Fruit fly (Drosophila melanogaster): Measurements from ENCODE around the gene CG15814.

- TF ChIP-seq kay (GFP tag; ENCODE audit: borderline replicate concordance) (no peak), Mnt (GFP tag; optimal IDR thresholded peaks at IDR 0.05) (no peak), CG7045 (GFP tag; optimal IDR thresholded peaks at IDR 0.05) (no peak), CG7101 (tag; optimal IDR thresholded peaks at IDR 0.05) (no peak)
Observed at dm6 chrX:17799070-17799802, 50.9 kb downstream of the CG15814 start.
